Fruit fly (Drosophila melanogaster) whole organism, embryonic: ENCODE results near the gene Sgsf.

Experiments used
- CG10209 ChIP-seq: fragments of 200-800 bp; sonication (Bioruptor generic); optimal IDR thresholded peaks from 3 replicates; lab custom pipeline; 2017; ENCODE audit warnings: missing biosample characterization, mild to moderate bottlenecking, missing genetic modification characterization, missing genetic modification reagents
- CG10543 ChIP-seq: fragments of 200-800 bp; sonication (Bioruptor generic); optimal IDR thresholded peaks from 3 replicates; lab custom pipeline; 2017; ENCODE audit warnings: missing biosample characterization, mild to moderate bottlenecking, missing genetic modification characterization, moderate library complexity
- CG11504 ChIP-seq: fragments of 200-800 bp; sonication (Bioruptor generic); optimal IDR thresholded peaks from 3 replicates; lab custom pipeline; 2019; ENCODE audit warnings: missing biosample characterization, mild to moderate bottlenecking, missing genetic modification characterization, moderate library complexity
- CG11723 ChIP-seq: fragments of 200-800 bp; sonication (Bioruptor generic); optimal IDR thresholded peaks from 2 replicates; lab custom pipeline; 2017; ENCODE audit warnings: missing biosample characterization, mild to moderate bottlenecking, missing genetic modification characterization
- CG12299 ChIP-seq: fragments of 200-800 bp; sonication (Bioruptor generic); optimal IDR thresholded peaks from 2 replicates; lab custom pipeline; 2018; ENCODE audit warnings: missing biosample characterization, mild to moderate bottlenecking, missing genetic modification characterization
- CG12659 ChIP-seq: fragments of 200-800 bp; sonication (Bioruptor generic); optimal IDR thresholded peaks from 3 replicates; lab custom pipeline; 2017; ENCODE audit warnings: mild to moderate bottlenecking, missing biosample characterization, missing genetic modification reagents, missing genetic modification characterization
- CG14441 ChIP-seq: fragments of 200-800 bp; sonication (Bioruptor generic); IDR thresholded peaks from 2 replicates; pipeline ENCODE4 v1.3.6; 2022; ENCODE audit warnings: missing biosample characterization, missing genetic modification characterization
- CG14860 ChIP-seq: fragments of 200-800 bp; sonication (Bioruptor generic); IDR thresholded peaks from 3 replicates; pipeline ENCODE4 v1.3.6; 2022; ENCODE audit warnings: missing biosample characterization, missing genetic modification characterization; ENCODE audit not compliant: partially characterized antibody
- CG15269 ChIP-seq: fragments of 200-800 bp; sonication (Bioruptor generic); optimal IDR thresholded peaks from 2 replicates; lab custom pipeline; 2018; ENCODE audit warnings: missing biosample characterization, mild to moderate bottlenecking, missing genetic modification characterization, moderate library complexity
- CG1529 ChIP-seq: fragments of 200-800 bp; sonication (Bioruptor generic); optimal IDR thresholded peaks from 3 replicates; lab custom pipeline; 2018; ENCODE audit warnings: missing biosample characterization, missing genetic modification characterization
- CG17912 ChIP-seq: fragments of 200-800 bp; sonication (Bioruptor generic); optimal IDR thresholded peaks from 2 replicates; lab custom pipeline; 2018; ENCODE audit warnings: missing biosample characterization, mild to moderate bottlenecking, missing genetic modification characterization
- CG2678 ChIP-seq: fragments of 200-800 bp; sonication (Bioruptor generic); optimal IDR thresholded peaks from 3 replicates; lab custom pipeline; 2019; ENCODE audit warnings: missing biosample characterization, mild to moderate bottlenecking, missing genetic modification characterization, moderate library complexity
- CG2712 ChIP-seq: fragments of 200-800 bp; optimal IDR thresholded peaks from 3 replicates; lab custom pipeline; 2019; ENCODE audit warnings: missing biosample characterization, mild to moderate bottlenecking, missing genetic modification characterization, moderate library complexity
- CG2889 ChIP-seq: fragments of 200-800 bp; sonication (Bioruptor generic); IDR thresholded peaks from 3 replicates; pipeline ENCODE4 v1.3.6; 2022; ENCODE audit warnings: missing biosample characterization, missing genetic modification characterization
- CG31365 ChIP-seq: fragments of 200-800 bp; sonication (Bioruptor generic); optimal IDR thresholded peaks from 2 replicates; lab custom pipeline; 2018; ENCODE audit warnings: missing biosample characterization, mild to moderate bottlenecking, missing genetic modification characterization
- CG4424 ChIP-seq: fragments of 200-800 bp; sonication (Bioruptor generic); optimal IDR thresholded peaks from 3 replicates; lab custom pipeline; 2016; ENCODE audit warnings: missing biosample characterization, missing genetic modification characterization
- CG5953 ChIP-seq: fragments of 200-800 bp; sonication (Bioruptor generic); IDR thresholded peaks from 2 replicates; pipeline ENCODE4 v1.3.6; 2022; ENCODE audit warnings: missing biosample characterization, missing genetic modification characterization
- CG7372 ChIP-seq: fragments of 200-800 bp; sonication (Bioruptor generic); IDR thresholded peaks from 2 replicates; pipeline ENCODE4 v1.3.6; 2022; ENCODE audit warnings: missing biosample characterization, missing genetic modification characterization
- CG8089 ChIP-seq: fragments of 200-800 bp; sonication (Bioruptor generic); optimal IDR thresholded peaks from 3 replicates; lab custom pipeline; 2016; ENCODE audit warnings: missing biosample characterization, missing genetic modification characterization
- CG9437 ChIP-seq: fragments of 200-800 bp; sonication (Bioruptor generic); optimal IDR thresholded peaks from 2 replicates; lab custom pipeline; 2018; ENCODE audit warnings: missing biosample characterization, mild to moderate bottlenecking, missing genetic modification characterization
- Camta ChIP-seq: fragments of 200-800 bp; sonication (Bioruptor generic); optimal IDR thresholded peaks from 2 replicates; lab custom pipeline; 2016; ENCODE audit warnings: missing biosample characterization, missing genetic modification characterization
- Dip2 ChIP-seq: fragments of 200-800 bp; sonication (Bioruptor generic); IDR thresholded peaks from 2 replicates; pipeline ENCODE4 v1.3.6; 2022; ENCODE audit warnings: missing biosample characterization, missing genetic modification characterization
- Dip3 ChIP-seq: fragments of 200-800 bp; sonication (Bioruptor generic); optimal IDR thresholded peaks from 3 replicates; lab custom pipeline; 2016; ENCODE audit warnings: missing biosample characterization, missing genetic modification characterization
- Doc2 ChIP-seq: fragments of 200-800 bp; sonication (Bioruptor generic); IDR thresholded peaks from 2 replicates; pipeline ENCODE4 v1.3.6; 2022; ENCODE audit warnings: missing biosample characterization, missing genetic modification characterization
- Dref ChIP-seq: fragments of 200-800 bp; sonication (Bioruptor generic); IDR thresholded peaks from 2 replicates; pipeline ENCODE4 v1.3.6; 2022; ENCODE audit warnings: missing biosample characterization, missing genetic modification characterization
- E2f2 ChIP-seq: fragments of 200-800 bp; sonication (Bioruptor generic); IDR thresholded peaks from 2 replicates; pipeline ENCODE4 v1.3.6; 2022; ENCODE audit warnings: missing biosample characterization, missing genetic modification characterization
- ERR ChIP-seq: fragments of 200-800 bp; sonication (Bioruptor generic); optimal IDR thresholded peaks from 2 replicates; lab custom pipeline; 2016; ENCODE audit warnings: missing biosample characterization, missing genetic modification characterization
- Fer1 ChIP-seq: fragments of 200-800 bp; sonication (Bioruptor generic); optimal IDR thresholded peaks from 2 replicates; lab custom pipeline; 2017; ENCODE audit warnings: missing biosample characterization, mild to moderate bottlenecking, missing genetic modification characterization
- Lhr ChIP-seq: fragments of 200-800 bp; sonication (Bioruptor generic); optimal IDR thresholded peaks from 3 replicates; lab custom pipeline; 2017; ENCODE audit warnings: mild to moderate bottlenecking, missing biosample characterization, missing genetic modification reagents, missing genetic modification characterization
- Lim3 ChIP-seq: fragments of 200-800 bp; sonication (Bioruptor generic); IDR thresholded peaks from 2 replicates; pipeline ENCODE4 v1.3.6; 2022; ENCODE audit warnings: missing biosample characterization, missing genetic modification characterization
- Max ChIP-seq: fragments of 200-800 bp; sonication (Bioruptor generic); optimal IDR thresholded peaks from 2 replicates; lab custom pipeline; 2016; ENCODE audit warnings: missing biosample characterization, mild to moderate bottlenecking, missing genetic modification characterization
- NFAT ChIP-seq: fragments of 200-800 bp; sonication (Bioruptor generic); IDR thresholded peaks from 2 replicates; pipeline ENCODE4 v1.3.6; 2022; ENCODE audit warnings: missing biosample characterization, missing genetic modification characterization
- Neu2 ChIP-seq: fragments of 200-800 bp; sonication (Bioruptor generic); optimal IDR thresholded peaks from 3 replicates; lab custom pipeline; 2016; ENCODE audit warnings: missing biosample characterization, missing genetic modification characterization, borderline replicate concordance
- Six4 ChIP-seq: fragments of 200-800 bp; sonication (Bioruptor generic); optimal IDR thresholded peaks from 2 replicates; lab custom pipeline; 2016; ENCODE audit warnings: missing biosample characterization, missing genetic modification characterization
- Trl ChIP-seq, 3 experiments: fragments of >200 bp in 2 of 3; fragments of 200-800 bp in 1 of 3; sonication (Bioruptor generic) in 1 of 3; optimal IDR thresholded peaks; 2 replicates in 1 of 3; 3 replicates in 2 of 3; lab custom pipeline; 2016 to 2017; ENCODE audit warnings: missing biosample characterization in 1 of 3, missing genetic modification characterization in 1 of 3
- ac ChIP-seq: fragments of 200-800 bp; sonication (Bioruptor generic); optimal IDR thresholded peaks from 3 replicates; lab custom pipeline; 2017; ENCODE audit warnings: missing biosample characterization, mild to moderate bottlenecking, missing genetic modification characterization
- cad ChIP-seq: fragments of >200 bp; optimal IDR thresholded peaks from 2 replicates; lab custom pipeline; 2017; ENCODE audit warnings: missing biosample characterization, missing genetic modification characterization
- cas ChIP-seq: fragments of 200-800 bp; sonication (Bioruptor generic); IDR thresholded peaks from 2 replicates; pipeline ENCODE4 v1.3.6; 2022; ENCODE audit warnings: missing biosample characterization, missing genetic modification characterization
- cg ChIP-seq: fragments of 200-800 bp; sonication (Bioruptor generic); optimal IDR thresholded peaks from 3 replicates; lab custom pipeline; 2019; ENCODE audit warnings: missing biosample characterization, mild to moderate bottlenecking, missing genetic modification characterization, moderate library complexity
- chm ChIP-seq: fragments of 200-800 bp; sonication (Bioruptor generic); IDR thresholded peaks from 2 replicates; pipeline ENCODE4 v1.3.6; 2022; ENCODE audit warnings: missing biosample characterization, missing genetic modification characterization
- crol ChIP-seq: fragments of 200-800 bp; sonication (Bioruptor generic); IDR thresholded peaks from 2 replicates; pipeline ENCODE4 v1.3.6; 2022; ENCODE audit warnings: missing biosample characterization, missing genetic modification characterization
- hkb ChIP-seq, 2 experiments: fragments of 200-800 bp in 1 of 2; fragments of >200 bp in 1 of 2; sonication (Bioruptor generic) in 1 of 2; IDR thresholded peaks in 1 of 2; optimal IDR thresholded peaks in 1 of 2; 2 replicates each; pipeline versions ENCODE4 v1.3.6 to Lab custom; 2017 to 2022; ENCODE audit warnings: missing biosample characterization in 1 of 2, missing genetic modification characterization in 1 of 2
- lbe ChIP-seq: fragments of 200-800 bp; sonication (Bioruptor generic); optimal IDR thresholded peaks from 2 replicates; lab custom pipeline; 2016; ENCODE audit warnings: missing biosample characterization, mild to moderate bottlenecking, missing genetic modification characterization
- maf-S ChIP-seq: fragments of 200-800 bp; sonication (Bioruptor generic); optimal IDR thresholded peaks from 2 replicates; lab custom pipeline; 2016; ENCODE audit warnings: missing biosample characterization, missing genetic modification characterization
- nau ChIP-seq: fragments of 200-800 bp; sonication (Bioruptor generic); optimal IDR thresholded peaks from 3 replicates; lab custom pipeline; 2017; ENCODE audit warnings: missing biosample characterization, mild to moderate bottlenecking, missing genetic modification characterization, missing genetic modification reagents
- org-1 ChIP-seq: fragments of 200-800 bp; sonication (Bioruptor generic); optimal IDR thresholded peaks from 2 replicates; lab custom pipeline; 2017; ENCODE audit warnings: missing biosample characterization, missing genetic modification characterization
- phol ChIP-seq: fragments of 200-800 bp; sonication (Bioruptor generic); optimal IDR thresholded peaks from 3 replicates; lab custom pipeline; 2018; ENCODE audit warnings: missing biosample characterization, mild to moderate bottlenecking, missing genetic modification characterization, moderate library complexity
- pros ChIP-seq: fragments of 200-800 bp; sonication (Bioruptor generic); optimal IDR thresholded peaks from 3 replicates; lab custom pipeline; 2019; ENCODE audit warnings: missing biosample characterization, mild to moderate bottlenecking, missing genetic modification characterization, moderate library complexity
- row ChIP-seq: fragments of 200-800 bp; sonication (Bioruptor generic); IDR thresholded peaks from 3 replicates; pipeline ENCODE4 v1.3.6; 2022; ENCODE audit warnings: missing biosample characterization, missing genetic modification characterization
- seq ChIP-seq: fragments of 200-800 bp; sonication (Bioruptor generic); IDR thresholded peaks from 2 replicates; pipeline ENCODE4 v1.3.6; 2022; ENCODE audit warnings: missing biosample characterization, missing genetic modification characterization
- tgo ChIP-seq: fragments of 200-800 bp; sonication (Bioruptor generic); IDR thresholded peaks from 3 replicates; pipeline ENCODE4 v1.3.6; 2022; ENCODE audit warnings: missing biosample characterization, missing genetic modification characterization

The Sgsf gene

dm6 chr3R:12350497-12350896 is 9.0 kb downstream of the Sgsf start, which contains the start of gene CG10038 (continued):
- TF ChIP-seq phol (tag; lab: Kevin White, UChicago), result peak; percentile 53
- TF ChIP-seq CG12299 (tag; lab: Kevin White, UChicago), result no peak
- TF ChIP-seq CG17912 (GFP tag; lab: Kevin White, UChicago), result no peak
- no peak for TF ChIP-seq CG5953
- no peak for TF ChIP-seq nau (GFP tag; lab: Kevin White, UChicago)
- TF ChIP-seq cas (GFP tag; lab: Robert Waterston, UW), result no peak
- TF ChIP-seq Doc2 (GFP tag; lab: Robert Waterston, UW), result no peak
- no peak for TF ChIP-seq CG7372 (GFP tag; lab: Robert Waterston, UW)
- peak; percentile 71 for TF ChIP-seq E2f2
- TF ChIP-seq CG8089 (GFP tag; lab: Kevin White, UChicago), result no peak
- no peak for TF ChIP-seq chm
- no peak for TF ChIP-seq Lim3 (GFP tag; lab: Robert Waterston, UW)
- peak; percentile 80 for TF ChIP-seq CG14860 (GFP tag; lab: Robert Waterston, UW)
- no peak for TF ChIP-seq CG14441
- no peak for TF ChIP-seq pros (GFP tag; lab: Kevin White, UChicago)
- TF ChIP-seq CG10543, result no peak
- TF ChIP-seq Six4 (GFP tag; lab: Kevin White, UChicago), result no peak
- TF ChIP-seq row (GFP tag; lab: Robert Waterston, UW), result peak; percentile 86
- TF ChIP-seq ERR (GFP tag; lab: Kevin White, UChicago), result no peak
- no peak for TF ChIP-seq org-1
- TF ChIP-seq CG15269 (tag; lab: Kevin White, UChicago), result no peak
- no peak for TF ChIP-seq CG1529 (GFP tag; lab: Kevin White, UChicago)
- TF ChIP-seq seq (GFP tag; lab: Robert Waterston, UW), result no peak
- TF ChIP-seq CG11723 (GFP tag; lab: Kevin White, UChicago), result no peak
- no peak for TF ChIP-seq Dip2
- no peak for TF ChIP-seq CG31365 (tag; lab: Kevin White, UChicago)
- peak; percentile 88 for TF ChIP-seq Dref (GFP tag; lab: Robert Waterston, UW)
- TF ChIP-seq CG9437 (GFP tag; lab: Kevin White, UChicago), result no peak
- peak; percentile 61 for TF ChIP-seq CG11504 (tag; lab: Kevin White, UChicago)
- TF ChIP-seq Fer1 (GFP tag; lab: Kevin White, UChicago), result peak; percentile 41
- peak; percentile 62 for TF ChIP-seq CG12659 (GFP tag; lab: Kevin White, UChicago)
- TF ChIP-seq Camta, result no peak
- TF ChIP-seq lbe, result peak; percentile 37
- TF ChIP-seq CG2712 (tag; lab: Kevin White, UChicago), result peak; percentile 61
- no peak for TF ChIP-seq crol (GFP tag; lab: Robert Waterston, UW)
- TF ChIP-seq CG10209, result no peak
- peak; percentile 6 for TF ChIP-seq maf-S (GFP tag; lab: Kevin White, UChicago)
- TF ChIP-seq hkb (optimal IDR thresholded peaks at IDR 0.05; lab: Kevin White, UChicago), result no peak
- no peak for TF ChIP-seq hkb (GFP tag; IDR thresholded peaks at IDR 0.05; lab: Robert Waterston, UW)
- peak; percentile 74 for TF ChIP-seq Lhr (GFP tag; lab: Kevin White, UChicago)
- no peak for TF ChIP-seq tgo (GFP tag; lab: Robert Waterston, UW)
- no peak for TF ChIP-seq CG2678 (tag; lab: Kevin White, UChicago)
- peak; percentile 36 for TF ChIP-seq CG4424 (GFP tag; lab: Kevin White, UChicago)
- no peak for TF ChIP-seq cad
- no peak for TF ChIP-seq Trl (optimal IDR thresholded peaks at IDR 0.05; lab: Kevin White, UChicago)
- TF ChIP-seq Trl (GFP tag; optimal IDR thresholded peaks at IDR 0.05; lab: Kevin White, UChicago), result peak; percentile 0
- no peak; the same call in 1 of the 2 replicates for TF ChIP-seq NFAT (GFP tag; lab: Robert Waterston, UW)
- no peak for TF ChIP-seq ac (GFP tag; lab: Kevin White, UChicago)
- TF ChIP-seq Max (GFP tag; lab: Kevin White, UChicago), result peak; percentile 18
- no peak for TF ChIP-seq CG2889 (GFP tag; lab: Robert Waterston, UW)
- TF ChIP-seq cg (GFP tag; lab: Kevin White, UChicago), result no peak
- TF ChIP-seq Neu2, result no peak
- TF ChIP-seq Dip3, result peak; percentile 6
